Worm (Caenorhabditis elegans): ENCODE measurements around the gene mtre-1.

DNA sequence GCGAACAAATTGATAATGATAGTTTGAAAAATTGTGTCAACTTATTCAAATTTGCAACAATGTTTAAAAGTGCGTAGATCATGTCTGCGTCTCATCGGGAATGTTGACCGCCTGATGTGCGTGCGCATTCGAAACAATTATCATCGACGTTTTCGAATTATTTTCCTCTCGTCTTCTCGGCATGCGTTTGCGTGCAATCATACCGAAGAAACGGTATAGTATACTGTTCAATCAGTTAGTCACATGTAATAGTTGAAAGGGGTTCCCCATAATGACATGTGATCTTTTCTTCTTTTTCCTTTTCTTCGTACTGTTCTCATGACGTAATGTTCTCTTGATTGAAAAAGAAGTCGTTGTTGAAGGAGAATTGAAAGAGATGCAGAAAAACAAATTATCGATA lies 33.6 kb downstream of the mtre-1 start:
- TF ChIP-seq mdl-1 (tag; optimal IDR thresholded peaks at IDR 0.05): peak; percentile 86 to 96
- TF ChIP-seq F49E8.2 (tag; optimal IDR thresholded peaks at IDR 0.05; ENCODE audit: borderline replicate concordance): no peak
- TF ChIP-seq lin-39 (tag; optimal IDR thresholded peaks at IDR 0.05): no peak
- TF ChIP-seq nhr-77 (tag; optimal IDR thresholded peaks at IDR 0.05): peak; percentile 81
- TF ChIP-seq unc-39 (tag; optimal IDR thresholded peaks at IDR 0.05): no peak

All from whole organism, L4 larva.